Worm (Caenorhabditis elegans) whole organism, L1 larva: ENCODE results near the gene Y5F2A.4.

ENCODE experiments used
- blmp-1 ChIP-seq: fragments of 150-350 bp; optimal IDR thresholded peaks from 2 replicates; lab custom pipeline; 2014; ENCODE audit warnings: missing biosample characterization, missing genetic modification characterization
- ces-1 ChIP-seq: fragments of 150-350 bp; optimal IDR thresholded peaks from 2 replicates; lab custom pipeline; 2014; ENCODE audit warnings: missing biosample characterization, missing genetic modification reagents, missing genetic modification characterization
- dpl-1 ChIP-seq, 3 experiments: fragments of 150-350 bp in 2 of 3; sonication (generic microtip) in 1 of 3; optimal IDR thresholded peaks; 2 replicates each; lab custom pipeline; 2014 to 2017; ENCODE audit warnings: missing biosample characterization in 3 of 3, missing genetic modification characterization in 3 of 3, missing genetic modification reagents in 3 of 3
- elt-3 ChIP-seq, 6 experiments: fragments of 150-350 bp in 1 of 6; sonication (generic microtip); optimal IDR thresholded peaks; 2 replicates each; lab custom pipeline; 2017 to 2018; ENCODE audit warnings: missing biosample characterization in 6 of 6, missing genetic modification characterization in 6 of 6, inconsistent platforms in 1 of 6
- lin-39 ChIP-seq: fragments of 150-350 bp; optimal IDR thresholded peaks from 2 replicates; lab custom pipeline; 2014; ENCODE audit warnings: missing biosample characterization, missing genetic modification reagents, missing genetic modification characterization
- nhr-237 ChIP-seq: fragments of 150-350 bp; optimal IDR thresholded peaks from 2 replicates; lab custom pipeline; 2014; ENCODE audit warnings: missing biosample characterization, missing genetic modification characterization
- nhr-28 ChIP-seq: fragments of 150-350 bp; optimal IDR thresholded peaks from 2 replicates; lab custom pipeline; 2014; ENCODE audit warnings: missing biosample characterization, missing genetic modification characterization
- nhr-85 ChIP-seq: sonication (generic microtip); peaks from one replicate; lab custom pipeline; 2016; ENCODE audit warnings: missing genetic modification characterization, inconsistent platforms, missing compliant biosample characterization
- nhr-90 ChIP-seq: sonication (generic microtip); optimal IDR thresholded peaks from 2 replicates; lab custom pipeline; 2016; ENCODE audit warnings: mild to moderate bottlenecking, missing genetic modification characterization, missing compliant biosample characterization; ENCODE audit not compliant: poor library complexity
- pag-3 ChIP-seq: sonication (generic microtip); optimal IDR thresholded peaks from 2 replicates; lab custom pipeline; 2017; ENCODE audit warnings: missing genetic modification characterization, mild to moderate bottlenecking, missing compliant biosample characterization, antibody characterized with exemption, borderline replicate concordance; ENCODE audit not compliant: insufficient read depth
- snpc-4 ChIP-seq: fragments of 150-350 bp; optimal IDR thresholded peaks from 2 replicates; lab custom pipeline; 2014; ENCODE audit warnings: missing biosample characterization, missing genetic modification characterization
- sptf-1 ChIP-seq: fragments of 150-350 bp; optimal IDR thresholded peaks from 2 replicates; lab custom pipeline; 2014; ENCODE audit warnings: missing biosample characterization, missing genetic modification characterization
- zag-1 ChIP-seq: fragments of 150-350 bp; optimal IDR thresholded peaks from 2 replicates; lab custom pipeline; 2014; ENCODE audit warnings: missing biosample characterization, missing genetic modification characterization
- zip-4 ChIP-seq: fragments of 200-800 bp; sonication (Bioruptor generic); optimal IDR thresholded peaks from 2 replicates; lab custom pipeline; 2018; ENCODE audit warnings: mild to moderate bottlenecking, missing genetic modification characterization, moderate library complexity, missing compliant biosample characterization

- no peak for TF ChIP-seq nhr-90
- no peak for TF ChIP-seq dpl-1 (GFP tag; optimal IDR thresholded peaks at IDR 0.05; lab: Kevin White, UChicago)
- no peak for TF ChIP-seq pag-3 (tag; lab: Kevin White, UChicago)
- no peak for TF ChIP-seq ces-1 (GFP tag; lab: Kevin White, UChicago)
- TF ChIP-seq zip-4 (GFP tag; lab: Kevin White, UChicago): no peak
- TF ChIP-seq sptf-1: no peak
- TF ChIP-seq blmp-1 (tag; lab: Kevin White, UChicago): no peak
- no peak for TF ChIP-seq nhr-237 (tag; lab: Kevin White, UChicago)
- no peak for TF ChIP-seq lin-39
- TF ChIP-seq elt-3 (tag; optimal IDR thresholded peaks at IDR 0.05; lab: Kevin White, UChicago): no peak
- no peak for TF ChIP-seq nhr-28
- no peak for TF ChIP-seq zag-1 (tag; lab: Kevin White, UChicago)
- no peak for TF ChIP-seq snpc-4
- TF ChIP-seq nhr-85 (tag; lab: Kevin White, UChicago): no peak
Measured at ce11 chrIV:11038218-11038617, 40.2 kb downstream of the Y5F2A.4 start.
